Fruit fly (Drosophila melanogaster) whole organism, adult: ENCODE data around the gene Vha16-2.

Experiments
- CG11617 ChIP-seq: fragments of 200-800 bp; sonication (Bioruptor generic); optimal IDR thresholded peaks from 2 replicates; lab custom pipeline; 2017; ENCODE audit warnings: mild to moderate bottlenecking, missing biosample characterization, missing genetic modification reagents, missing genetic modification characterization
- CG12768 ChIP-seq: fragments of 200-800 bp; sonication (Bioruptor generic); optimal IDR thresholded peaks from 2 replicates; lab custom pipeline; 2017; ENCODE audit warnings: missing biosample characterization, missing genetic modification characterization, mild to moderate bottlenecking, moderate library complexity, missing genetic modification reagents
- CG14711 ChIP-seq: fragments of 200-800 bp; sonication (Bioruptor generic); optimal IDR thresholded peaks from 2 replicates; lab custom pipeline; 2018; ENCODE audit warnings: missing biosample characterization, mild to moderate bottlenecking, missing genetic modification characterization, moderate library complexity
- CG33017 ChIP-seq: fragments of 200-800 bp; sonication (Bioruptor generic); optimal IDR thresholded peaks from 2 replicates; lab custom pipeline; 2018; ENCODE audit warnings: missing biosample characterization, mild to moderate bottlenecking, missing genetic modification characterization, moderate library complexity
- CG5204 ChIP-seq: fragments of 200-800 bp; sonication (Bioruptor generic); optimal IDR thresholded peaks from 2 replicates; lab custom pipeline; 2016; ENCODE audit warnings: missing biosample characterization, missing genetic modification characterization
- CG7045 ChIP-seq: fragments of 200-800 bp; sonication (Bioruptor generic); optimal IDR thresholded peaks from 2 replicates; lab custom pipeline; 2017; ENCODE audit warnings: missing biosample characterization, mild to moderate bottlenecking, missing genetic modification characterization
- cic ChIP-seq: fragments of 200-800 bp; sonication (Bioruptor generic); optimal IDR thresholded peaks from 2 replicates; lab custom pipeline; 2017; ENCODE audit warnings: missing biosample characterization, mild to moderate bottlenecking, missing genetic modification characterization, moderate library complexity
- cnc ChIP-seq, 2 experiments: fragments of >200 bp; optimal IDR thresholded peaks; 2 replicates each; lab custom pipeline; 2017
- kay ChIP-seq: fragments of 200-800 bp; sonication (Bioruptor generic); peaks from one replicate; lab custom pipeline; 2016; ENCODE audit warnings: missing biosample characterization, missing genetic modification characterization, borderline replicate concordance
- ovo ChIP-seq: fragments of 200-800 bp; sonication (Bioruptor generic); optimal IDR thresholded peaks from 2 replicates; lab custom pipeline; 2016; ENCODE audit warnings: missing biosample characterization, missing genetic modification characterization
- pad ChIP-seq: fragments of 200-800 bp; sonication (Bioruptor generic); optimal IDR thresholded peaks from 3 replicates; lab custom pipeline; 2017; ENCODE audit warnings: missing biosample characterization, missing genetic modification characterization, mild to moderate bottlenecking, moderate library complexity, missing genetic modification reagents
- tj ChIP-seq: fragments of 200-800 bp; sonication (Bioruptor generic); optimal IDR thresholded peaks from 3 replicates; lab custom pipeline; 2017; ENCODE audit warnings: missing biosample characterization, mild to moderate bottlenecking, missing genetic modification characterization, moderate library complexity

DNA sequence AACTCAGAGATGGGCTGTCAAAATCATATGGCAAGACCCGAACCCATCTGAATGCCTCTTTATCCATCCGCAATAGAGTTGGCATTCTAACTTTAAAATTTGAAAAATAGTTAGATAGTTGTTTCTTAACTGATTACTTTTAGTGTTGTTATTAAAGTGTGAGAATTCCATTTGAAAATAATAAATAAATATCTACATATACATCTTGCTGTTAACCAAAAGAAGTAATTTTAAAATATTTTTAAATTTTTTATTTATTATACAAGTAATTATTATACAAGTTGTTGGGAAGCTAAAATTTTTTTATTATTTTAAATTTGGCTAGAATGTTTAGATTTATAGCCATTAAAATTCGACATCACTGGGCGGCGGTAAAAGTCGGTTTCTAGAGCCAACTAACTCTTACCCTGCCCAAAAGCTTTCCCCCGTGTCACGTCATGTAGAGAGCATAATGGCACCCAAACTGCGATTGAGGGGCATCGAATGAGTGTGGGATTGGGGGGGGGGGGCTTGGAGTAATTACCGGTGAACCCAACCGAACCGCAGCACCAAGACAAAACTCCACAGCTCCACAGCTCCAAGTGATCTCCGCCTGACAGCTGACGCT is 31.2 kb upstream of the Vha16-2 start:
- TF ChIP-seq CG7045 (no peak), cic (no peak), CG12768 (GFP tag; lab: Kevin White, UChicago) (no peak), CG33017 (no peak), CG14711 (tag; lab: Kevin White, UChicago) (no peak), kay (GFP tag; lab: Kevin White, UChicago) (no peak), ovo (GFP tag; lab: Kevin White, UChicago) (no peak), pad (GFP tag; lab: Kevin White, UChicago) (no peak), CG5204 (GFP tag; lab: Kevin White, UChicago) (no peak), CG11617 (GFP tag; lab: Kevin White, UChicago) (no peak), tj (GFP tag; lab: Kevin White, UChicago) (no peak), cnc (optimal IDR thresholded peaks at IDR 0.05; lab: Kevin White, UChicago) (no peak)
